Fruit fly (Drosophila melanogaster) whole organism, embryonic: ENCODE data around the gene RpLP1.

Experiments used
- Bdp1 ChIP-seq: fragments of 200-800 bp; sonication (Bioruptor generic); optimal IDR thresholded peaks from 3 replicates; lab custom pipeline; 2016; ENCODE audit warnings: missing biosample characterization, missing genetic modification characterization
- CG10267 ChIP-seq: fragments of 200-800 bp; sonication (Bioruptor generic); optimal IDR thresholded peaks from 2 replicates; lab custom pipeline; 2018; ENCODE audit warnings: missing biosample characterization, mild to moderate bottlenecking, missing genetic modification characterization, moderate library complexity
- CG12071 ChIP-seq: fragments of 200-800 bp; sonication (Bioruptor generic); optimal IDR thresholded peaks from 3 replicates; lab custom pipeline; 2018; ENCODE audit warnings: missing biosample characterization, mild to moderate bottlenecking, missing genetic modification characterization
- CG14667 ChIP-seq: fragments of 200-800 bp; sonication (Bioruptor generic); IDR thresholded peaks from 2 replicates; pipeline ENCODE4 v1.3.6; 2022; ENCODE audit warnings: missing biosample characterization, missing genetic modification characterization
- CG18011 ChIP-seq: fragments of 200-800 bp; sonication (Bioruptor generic); optimal IDR thresholded peaks from 2 replicates; lab custom pipeline; 2017; ENCODE audit warnings: missing biosample characterization, missing genetic modification characterization, mild to moderate bottlenecking, moderate library complexity, missing genotype
- CG18619 ChIP-seq: fragments of 200-800 bp; sonication (Bioruptor generic); optimal IDR thresholded peaks from 3 replicates; lab custom pipeline; 2017; ENCODE audit warnings: missing biosample characterization, mild to moderate bottlenecking, missing genetic modification characterization
- CG31365 ChIP-seq: fragments of 200-800 bp; sonication (Bioruptor generic); optimal IDR thresholded peaks from 2 replicates; lab custom pipeline; 2018; ENCODE audit warnings: missing biosample characterization, mild to moderate bottlenecking, missing genetic modification characterization
- CG3407 ChIP-seq: fragments of 200-800 bp; sonication (Bioruptor generic); optimal IDR thresholded peaks from 2 replicates; lab custom pipeline; 2018; ENCODE audit warnings: missing biosample characterization, mild to moderate bottlenecking, missing genetic modification characterization
- CG4328 ChIP-seq: fragments of 200-800 bp; sonication (Bioruptor generic); optimal IDR thresholded peaks from 3 replicates; lab custom pipeline; 2017; ENCODE audit warnings: missing biosample characterization, missing genetic modification reagents, missing genetic modification characterization
- CG4424 ChIP-seq: fragments of 200-800 bp; sonication (Bioruptor generic); optimal IDR thresholded peaks from 3 replicates; lab custom pipeline; 2016; ENCODE audit warnings: missing biosample characterization, missing genetic modification characterization
- CG5245 ChIP-seq: fragments of 200-800 bp; sonication (Bioruptor generic); optimal IDR thresholded peaks from 3 replicates; lab custom pipeline; 2016; ENCODE audit warnings: missing biosample characterization, missing genetic modification characterization
- CG6689 ChIP-seq: fragments of 200-800 bp; sonication (Bioruptor generic); IDR thresholded peaks from 2 replicates; pipeline ENCODE4 v1.3.6; 2022; ENCODE audit warnings: missing biosample characterization, missing genetic modification characterization
- CG6854 ChIP-seq: fragments of 200-800 bp; sonication (Bioruptor generic); optimal IDR thresholded peaks from 3 replicates; lab custom pipeline; 2017; ENCODE audit warnings: missing biosample characterization, mild to moderate bottlenecking, missing genetic modification characterization
- CG7786 ChIP-seq: fragments of 200-800 bp; sonication (Bioruptor generic); optimal IDR thresholded peaks from 2 replicates; lab custom pipeline; 2016; ENCODE audit warnings: missing biosample characterization, missing genetic modification characterization
- CG8290 ChIP-seq, 3 experiments: fragments of 200-800 bp; sonication (Bioruptor generic); optimal IDR thresholded peaks; 2 replicates each; lab custom pipeline; 2016 to 2019; ENCODE audit warnings: missing biosample characterization in 3 of 3, missing genetic modification characterization in 3 of 3, mild to moderate bottlenecking in 2 of 3, moderate library complexity in 1 of 3
- CG9437 ChIP-seq: fragments of 200-800 bp; sonication (Bioruptor generic); optimal IDR thresholded peaks from 2 replicates; lab custom pipeline; 2018; ENCODE audit warnings: missing biosample characterization, mild to moderate bottlenecking, missing genetic modification characterization
- Camta ChIP-seq: fragments of 200-800 bp; sonication (Bioruptor generic); optimal IDR thresholded peaks from 2 replicates; lab custom pipeline; 2016; ENCODE audit warnings: missing biosample characterization, missing genetic modification characterization
- D ChIP-seq, 2 experiments: fragments of 200-800 bp in 1 of 2; fragments of >200 bp in 1 of 2; sonication (Bioruptor generic) in 1 of 2; optimal IDR thresholded peaks; 2 replicates in 1 of 2; 3 replicates in 1 of 2; lab custom pipeline; 2017; ENCODE audit warnings: mild to moderate bottlenecking in 1 of 2, missing biosample characterization in 1 of 2, missing genetic modification characterization in 1 of 2, missing genetic modification reagents in 1 of 2
- Dbx ChIP-seq: fragments of 200-800 bp; sonication (Bioruptor generic); IDR thresholded peaks from 3 replicates; pipeline ENCODE4 v1.3.6; 2022; ENCODE audit warnings: missing biosample characterization, missing genetic modification characterization
- ERR ChIP-seq: fragments of 200-800 bp; sonication (Bioruptor generic); optimal IDR thresholded peaks from 2 replicates; lab custom pipeline; 2016; ENCODE audit warnings: missing biosample characterization, missing genetic modification characterization
- Elba2 ChIP-seq: fragments of 200-800 bp; sonication (Bioruptor generic); optimal IDR thresholded peaks from 3 replicates; lab custom pipeline; 2016; ENCODE audit warnings: missing biosample characterization, missing genetic modification characterization
- Hr78 ChIP-seq, 2 experiments: fragments of 200-800 bp in 1 of 2; fragments of >200 bp in 1 of 2; sonication (Bioruptor generic) in 1 of 2; optimal IDR thresholded peaks; 2 replicates each; lab custom pipeline; 2017 to 2019; ENCODE audit warnings: missing biosample characterization in 2 of 2, missing genetic modification characterization in 2 of 2, mild to moderate bottlenecking in 1 of 2, moderate library complexity in 1 of 2
- Mrtf ChIP-seq: fragments of 200-800 bp; sonication (Bioruptor generic); IDR thresholded peaks from 3 replicates; pipeline ENCODE4 v1.3.6; 2022; ENCODE audit warnings: missing biosample characterization, missing genetic modification characterization
- NFAT ChIP-seq: fragments of 200-800 bp; sonication (Bioruptor generic); IDR thresholded peaks from 2 replicates; pipeline ENCODE4 v1.3.6; 2022; ENCODE audit warnings: missing biosample characterization, missing genetic modification characterization
- Sox102F ChIP-seq: fragments of 200-800 bp; sonication (Bioruptor generic); optimal IDR thresholded peaks from 2 replicates; lab custom pipeline; 2018; ENCODE audit warnings: missing biosample characterization, mild to moderate bottlenecking, missing genetic modification characterization, moderate library complexity
- Vsx1 ChIP-seq: fragments of 200-800 bp; sonication (Bioruptor generic); optimal IDR thresholded peaks from 2 replicates; lab custom pipeline; 2017; ENCODE audit warnings: missing biosample characterization, mild to moderate bottlenecking, missing genetic modification characterization, missing genetic modification reagents
- Xrp1 ChIP-seq: fragments of 200-800 bp; sonication (Bioruptor generic); IDR thresholded peaks from 2 replicates; pipeline ENCODE4 v1.3.6; 2022; ENCODE audit warnings: missing biosample characterization, missing genetic modification characterization
- bowl ChIP-seq: fragments of 200-800 bp; sonication (Bioruptor generic); IDR thresholded peaks from 2 replicates; pipeline ENCODE4 v1.3.6; 2022; ENCODE audit warnings: missing biosample characterization, missing genetic modification characterization
- btn ChIP-seq: fragments of 200-800 bp; sonication (Bioruptor generic); optimal IDR thresholded peaks from 2 replicates; lab custom pipeline; 2016; ENCODE audit warnings: missing biosample characterization, missing genetic modification characterization
- cato ChIP-seq: fragments of 200-800 bp; sonication (Bioruptor generic); optimal IDR thresholded peaks from 2 replicates; lab custom pipeline; 2016; ENCODE audit warnings: missing biosample characterization, missing genetic modification characterization, borderline replicate concordance
- chif ChIP-seq, 2 experiments: fragments of 200-800 bp; sonication (Bioruptor generic); optimal IDR thresholded peaks; 3 replicates each; lab custom pipeline; 2016; ENCODE audit warnings: missing biosample characterization in 2 of 2, missing genetic modification characterization in 2 of 2
- ci ChIP-seq: fragments of 200-800 bp; sonication (Bioruptor generic); IDR thresholded peaks from 3 replicates; pipeline ENCODE4 v1.3.6; 2022; ENCODE audit warnings: missing biosample characterization, missing genetic modification characterization
- crp ChIP-seq, 2 experiments: fragments of 200-800 bp; sonication (Bioruptor generic); optimal IDR thresholded peaks; 2 replicates in 1 of 2; 3 replicates in 1 of 2; lab custom pipeline; 2017; ENCODE audit warnings: missing biosample characterization in 2 of 2, missing genetic modification characterization in 2 of 2, mild to moderate bottlenecking in 1 of 2, moderate library complexity in 1 of 2
- cwo ChIP-seq: fragments of 200-800 bp; sonication (Bioruptor generic); optimal IDR thresholded peaks from 3 replicates; lab custom pipeline; 2017; ENCODE audit warnings: missing biosample characterization, missing genetic modification characterization, mild to moderate bottlenecking, moderate library complexity, missing genetic modification reagents
- da ChIP-seq: fragments of 200-800 bp; sonication (Bioruptor generic); optimal IDR thresholded peaks from 2 replicates; lab custom pipeline; 2016; ENCODE audit warnings: missing biosample characterization, missing genetic modification characterization
- dati ChIP-seq: fragments of 200-800 bp; sonication (Bioruptor generic); IDR thresholded peaks from 2 replicates; pipeline ENCODE4 v1.3.6; 2022; ENCODE audit warnings: missing biosample characterization, missing genetic modification characterization
- eve ChIP-seq, 2 experiments: fragments of >200 bp; optimal IDR thresholded peaks; 2 replicates each; lab custom pipeline; 2017; ENCODE audit warnings: missing biosample characterization in 2 of 2, missing genetic modification characterization in 2 of 2
- hb ChIP-seq: fragments of 200-800 bp; sonication (Bioruptor generic); IDR thresholded peaks from 3 replicates; pipeline ENCODE4 v1.3.6; 2022; ENCODE audit warnings: missing biosample characterization, missing genetic modification characterization; ENCODE audit not compliant: partially characterized antibody
- hkb ChIP-seq, 2 experiments: fragments of 200-800 bp in 1 of 2; fragments of >200 bp in 1 of 2; sonication (Bioruptor generic) in 1 of 2; IDR thresholded peaks in 1 of 2; optimal IDR thresholded peaks in 1 of 2; 2 replicates each; pipeline versions ENCODE4 v1.3.6 to Lab custom; 2017 to 2022; ENCODE audit warnings: missing biosample characterization in 1 of 2, missing genetic modification characterization in 1 of 2
- jing ChIP-seq: fragments of 200-800 bp; sonication (Bioruptor generic); optimal IDR thresholded peaks from 2 replicates; lab custom pipeline; 2018; ENCODE audit warnings: missing biosample characterization, mild to moderate bottlenecking, missing genetic modification characterization
- klu ChIP-seq: fragments of 200-800 bp; sonication (Bioruptor generic); IDR thresholded peaks from 2 replicates; pipeline ENCODE4 v1.3.6; 2022; ENCODE audit warnings: missing biosample characterization, missing genetic modification characterization
- nerfin-1 ChIP-seq: fragments of 200-800 bp; sonication (Bioruptor generic); optimal IDR thresholded peaks from 3 replicates; lab custom pipeline; 2019; ENCODE audit warnings: missing biosample characterization, mild to moderate bottlenecking, missing genetic modification characterization, moderate library complexity
- odd ChIP-seq: fragments of 200-800 bp; sonication (Bioruptor generic); optimal IDR thresholded peaks from 2 replicates; lab custom pipeline; 2017; ENCODE audit warnings: missing biosample characterization, mild to moderate bottlenecking, missing genetic modification characterization
- repo ChIP-seq: fragments of 200-800 bp; sonication (Bioruptor generic); optimal IDR thresholded peaks from 2 replicates; lab custom pipeline; 2016; ENCODE audit warnings: missing biosample characterization, missing genetic modification characterization
- usp ChIP-seq: fragments of >200 bp; optimal IDR thresholded peaks from 2 replicates; lab custom pipeline; 2017; ENCODE audit warnings: missing biosample characterization, missing genetic modification characterization
- wek ChIP-seq: fragments of 200-800 bp; sonication (Bioruptor generic); optimal IDR thresholded peaks from 3 replicates; lab custom pipeline; 2018; ENCODE audit warnings: missing biosample characterization, mild to moderate bottlenecking, missing genetic modification characterization, moderate library complexity
- zfh1 ChIP-seq: fragments of 200-800 bp; sonication (Bioruptor generic); IDR thresholded peaks from 3 replicates; pipeline ENCODE4 v1.3.6; 2022; ENCODE audit warnings: missing biosample characterization, missing genetic modification characterization
- zfh2 ChIP-seq: fragments of 200-800 bp; sonication (Bioruptor generic); optimal IDR thresholded peaks from 2 replicates; lab custom pipeline; 2016; ENCODE audit warnings: missing biosample characterization, missing genetic modification characterization

Gene RpLP1

dm6 chr2L:421119-421821, 1.5 kb downstream of the RpLP1 start, which contains the start of the genes CG11885 and CG13692 (continued):
- TF ChIP-seq dati (GFP tag; lab: Robert Waterston, UW) (no peak), zfh2 (GFP tag; lab: Kevin White, UChicago) (no peak), da (GFP tag; lab: Kevin White, UChicago) (no peak), Elba2 (GFP tag; lab: Kevin White, UChicago) (no peak), usp (no peak), klu (no peak), Bdp1 (GFP tag; lab: Kevin White, UChicago) (no peak), CG4424 (peak; percentile 30), ERR (GFP tag; lab: Kevin White, UChicago) (no peak), CG6689 (GFP tag; lab: Robert Waterston, UW) (no peak), ci (GFP tag; lab: Robert Waterston, UW) (no peak; the same call in 2 of the 3 replicates), repo (GFP tag; lab: Kevin White, UChicago) (no peak), Xrp1 (GFP tag; lab: Robert Waterston, UW) (no peak), CG12071 (no peak), CG10267 (tag; lab: Kevin White, UChicago) (peak; percentile 67), Vsx1 (GFP tag; lab: Kevin White, UChicago) (no peak), CG14667 (GFP tag; lab: Robert Waterston, UW) (no peak), CG4328 (GFP tag; lab: Kevin White, UChicago) (no peak), chif (GFP tag; optimal IDR thresholded peaks at IDR 0.05; lab: Kevin White, UChicago) (no peak), D (optimal IDR thresholded peaks at IDR 0.05; lab: Kevin White, UChicago) (peak; percentile 76), D (GFP tag; optimal IDR thresholded peaks at IDR 0.05; lab: Kevin White, UChicago) (no peak), CG8290 (GFP tag; optimal IDR thresholded peaks at IDR 0.05; lab: Kevin White, UChicago) (peak; percentile 93), CG8290 (tag; optimal IDR thresholded peaks at IDR 0.05; lab: Kevin White, UChicago) (peak in 1 of 2 experiments; percentile 88), CG7786 (GFP tag; lab: Kevin White, UChicago) (no peak), CG31365 (tag; lab: Kevin White, UChicago) (peak; percentile 4), CG9437 (GFP tag; lab: Kevin White, UChicago) (peak; percentile 61), hb (GFP tag; lab: Robert Waterston, UW) (peak; percentile 95), NFAT (GFP tag; lab: Robert Waterston, UW) (0 out of 2 replicates have a peak, but pooled peaks have one; percentile 21), Mrtf (no peak), odd (GFP tag; lab: Kevin White, UChicago) (no peak), zfh1 (no peak), CG6854 (GFP tag; lab: Kevin White, UChicago) (no peak), bowl (GFP tag; lab: Robert Waterston, UW) (no peak), CG18619 (GFP tag; lab: Kevin White, UChicago) (no peak), Dbx (GFP tag; lab: Robert Waterston, UW) (peak; percentile 73), cwo (no peak), eve (GFP tag; optimal IDR thresholded peaks at IDR 0.05; lab: Kevin White, UChicago) (no peak), CG18011 (peak; percentile 20), btn (GFP tag; lab: Kevin White, UChicago) (no peak), hkb (optimal IDR thresholded peaks at IDR 0.05; lab: Kevin White, UChicago) (no peak), hkb (GFP tag; IDR thresholded peaks at IDR 0.05; lab: Robert Waterston, UW) (0 out of 2 replicates have a peak, but pooled peaks have one; percentile 37), jing (GFP tag; lab: Kevin White, UChicago) (no peak), CG3407 (GFP tag; lab: Kevin White, UChicago) (no peak), cato (no peak), wek (GFP tag; lab: Kevin White, UChicago) (no peak), Sox102F (no peak), crp (GFP tag; optimal IDR thresholded peaks at IDR 0.05; lab: Kevin White, UChicago) (peak in 1 of 2 experiments; percentile 9), nerfin-1 (tag; lab: Kevin White, UChicago) (peak; percentile 24), Hr78 (GFP tag; optimal IDR thresholded peaks at IDR 0.05; lab: Kevin White, UChicago) (no peak), CG5245 (GFP tag; lab: Kevin White, UChicago) (no peak), Camta (peak; percentile 17)
